Worm (Caenorhabditis elegans): ENCODE measurements around the gene C50H2.5.

DNA sequence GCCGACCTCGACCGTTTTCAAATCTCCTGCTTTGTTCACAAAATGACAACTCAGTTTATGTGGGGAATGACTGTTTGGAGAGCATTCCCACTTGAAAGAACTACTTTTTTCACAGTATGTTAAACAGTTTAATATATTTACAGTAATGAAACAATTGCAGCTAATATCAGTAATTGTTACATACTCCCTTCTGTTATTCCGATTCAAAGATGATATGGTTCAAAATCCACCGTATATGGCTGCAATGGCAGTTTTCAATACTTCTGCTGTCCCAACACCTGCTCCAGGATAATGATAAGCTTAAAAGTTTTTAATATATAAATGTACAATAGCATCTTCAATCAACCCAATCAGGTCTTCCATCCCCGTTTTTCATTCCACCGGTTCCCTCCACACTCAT is 11.3 kb upstream of the C50H2.5 start:
- TF ChIP-seq lsy-2 (tag; optimal IDR thresholded peaks at IDR 0.05) (no peak), nhr-237 (tag; optimal IDR thresholded peaks at IDR 0.05) (no peak), nhr-25 (tag; optimal IDR thresholded peaks at IDR 0.05; ENCODE audit: borderline replicate concordance, insufficient read depth) (no peak), pqm-1 (tag; optimal IDR thresholded peaks at IDR 0.05) (no peak)
